Fruit fly (Drosophila melanogaster): ENCODE data around the gene CG18585.
A peak's percentile ranks its signal among the peaks of the same experiment; 100 is the strongest.

The CG18585 gene

dm6 chr2L:7702383-7703188, 11.7 kb upstream of the CG18585 start, which contains the start of gene Tep3 (continued):
- TF ChIP-seq salm (tag; optimal IDR thresholded peaks at IDR 0.05) (no peak), Med (GFP tag) (peak; percentile 92), CG1792 (GFP tag; optimal IDR thresholded peaks at IDR 0.05) (no peak), tx (GFP tag; optimal IDR thresholded peaks at IDR 0.05) (no peak), CG3281 (GFP tag; optimal IDR thresholded peaks at IDR 0.05) (no peak), CG10366 (GFP tag; IDR thresholded peaks at IDR 0.05) (0 out of 2 replicates have a peak, but pooled peaks have one; percentile 15), H2.0 (GFP tag; IDR thresholded peaks at IDR 0.05) (no peak), CG10209 (GFP tag; optimal IDR thresholded peaks at IDR 0.05) (peak; percentile 31), Dll (GFP tag; IDR thresholded peaks at IDR 0.05; ENCODE audit: partially characterized antibody) (no peak), kni (GFP tag; optimal IDR thresholded peaks at IDR 0.05) (no peak), CG8290 (GFP tag; optimal IDR thresholded peaks at IDR 0.05) (no peak), CG8290 (tag; optimal IDR thresholded peaks at IDR 0.05) (peak in 1 of 2 experiments; percentile 55), ac (GFP tag; optimal IDR thresholded peaks at IDR 0.05) (no peak), hkb (optimal IDR thresholded peaks at IDR 0.05) (no peak), hkb (GFP tag; IDR thresholded peaks at IDR 0.05) (no peak), bowl (GFP tag; IDR thresholded peaks at IDR 0.05) (no peak), D19B (GFP tag; optimal IDR thresholded peaks at IDR 0.05) (no peak), Antp (GFP tag; optimal IDR thresholded peaks at IDR 0.05) (peak; percentile 20), CG10431 (GFP tag; optimal IDR thresholded peaks at IDR 0.05) (no peak), ftz-f1 (GFP tag; optimal IDR thresholded peaks at IDR 0.05) (no peak), CG11093 (GFP tag; IDR thresholded peaks at IDR 0.05) (no peak), sob (GFP tag; IDR thresholded peaks at IDR 0.05) (no peak; the same call in 1 of the 2 replicates), dati (GFP tag; IDR thresholded peaks at IDR 0.05) (no peak), fru (optimal IDR thresholded peaks at IDR 0.05) (no peak), nmo (GFP tag; optimal IDR thresholded peaks at IDR 0.05) (no peak), CG12744 (GFP tag; optimal IDR thresholded peaks at IDR 0.05) (no peak), prd (optimal IDR thresholded peaks at IDR 0.05) (no peak), prd (GFP tag; IDR thresholded peaks at IDR 0.05) (0 out of 3 replicates have a peak, but pooled peaks have one; percentile 37), zfh1 (GFP tag; IDR thresholded peaks at IDR 0.05) (no peak), Dad (GFP tag; optimal IDR thresholded peaks at IDR 0.05) (no peak), CG13624 (GFP tag; optimal IDR thresholded peaks at IDR 0.05) (peak; percentile 20), NC2α (GFP tag; optimal IDR thresholded peaks at IDR 0.05) (no peak), Kr (GFP tag; optimal IDR thresholded peaks at IDR 0.05) (no peak), zen2 (GFP tag; IDR thresholded peaks at IDR 0.05; ENCODE audit: partially characterized antibody) (no peak), exex (tag; optimal IDR thresholded peaks at IDR 0.05) (no peak), Xbp1 (GFP tag; optimal IDR thresholded peaks at IDR 0.05) (peak; percentile 28), CG6765 (GFP tag; optimal IDR thresholded peaks at IDR 0.05) (no peak), ems (GFP tag; optimal IDR thresholded peaks at IDR 0.05) (no peak), CG4820 (GFP tag; optimal IDR thresholded peaks at IDR 0.05) (peak; percentile 14), knrl (GFP tag; IDR thresholded peaks at IDR 0.05; ENCODE audit: partially characterized antibody) (no peak; the same call in 2 of the 3 replicates), CG4282 (GFP tag; optimal IDR thresholded peaks at IDR 0.05) (no peak), bsh (GFP tag; optimal IDR thresholded peaks at IDR 0.05) (no peak), CG14050 (GFP tag; IDR thresholded peaks at IDR 0.05) (no peak), ewg (GFP tag; optimal IDR thresholded peaks at IDR 0.05) (no peak), CG15269 (tag; optimal IDR thresholded peaks at IDR 0.05) (no peak), chn (GFP tag; optimal IDR thresholded peaks at IDR 0.05) (peak; percentile 24), CG5180 (GFP tag; optimal IDR thresholded peaks at IDR 0.05) (no peak), CG11504 (tag; optimal IDR thresholded peaks at IDR 0.05) (no peak), ro (GFP tag; IDR thresholded peaks at IDR 0.05) (no peak), CG14667 (GFP tag; IDR thresholded peaks at IDR 0.05) (no peak), CG1233 (GFP tag; optimal IDR thresholded peaks at IDR 0.05) (no peak)

Measured in whole organism, embryonic.